In the genomic region with DNA sequence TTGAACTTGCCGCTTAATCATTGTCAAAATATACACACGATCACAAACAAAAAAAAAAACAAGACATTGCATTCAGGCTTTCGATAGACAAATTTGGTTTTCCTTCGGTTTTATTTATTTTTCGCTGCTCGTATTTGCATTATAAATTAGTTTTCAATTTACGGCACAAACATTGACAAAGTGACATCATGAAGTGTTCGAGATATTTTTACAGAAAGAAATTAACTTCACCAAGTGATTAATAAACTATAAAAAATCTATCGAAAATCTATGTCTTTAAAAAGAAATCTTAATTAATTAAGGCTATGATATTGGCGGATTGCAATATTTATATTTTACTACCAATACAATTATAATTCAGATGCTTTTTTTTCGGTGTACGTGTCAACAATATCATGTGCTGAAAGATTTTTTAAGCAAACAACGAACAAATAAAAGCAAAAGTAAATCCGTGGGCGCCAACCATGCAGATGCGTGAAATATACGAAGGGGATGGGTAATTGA, we compare ENCODE assay signal across 1 fruit fly cellular context.
TF ChIP-seq lines count a peak whose summit lies in the region.

No protein-coding gene starts in this region.

TF ChIP-seq in whole organism, embryonic, 481 proteins besides CTCF, POLR2A, EP300 and RAD21 (continued from another document and continues in another):
- no peak for TF ChIP-seq p53 (GFP tag; optimal IDR thresholded peaks at IDR 0.05; lab: Kevin White, UChicago)
- TF ChIP-seq CG13775 (GFP tag; optimal IDR thresholded peaks at IDR 0.05; lab: Kevin White, UChicago): no peak
- TF ChIP-seq CG15011 (GFP tag; optimal IDR thresholded peaks at IDR 0.05; lab: Kevin White, UChicago): peak; percentile 23
- TF ChIP-seq pan (optimal IDR thresholded peaks at IDR 0.05; lab: Kevin White, UChicago): no peak
- TF ChIP-seq pan (GFP tag; optimal IDR thresholded peaks at IDR 0.05 in 1 of 2, IDR thresholded peaks at IDR 0.05 in 1 of 2): peak in 1 of 2 experiments; percentile 62
- TF ChIP-seq Bteb2 (GFP tag; optimal IDR thresholded peaks at IDR 0.05; lab: Kevin White, UChicago): no peak
- no peak for TF ChIP-seq pb (GFP tag; optimal IDR thresholded peaks at IDR 0.05; lab: Kevin White, UChicago)
- peak; percentile 70 for TF ChIP-seq CG2875 (GFP tag; optimal IDR thresholded peaks at IDR 0.05; lab: Kevin White, UChicago)
- TF ChIP-seq sc (optimal IDR thresholded peaks at IDR 0.05; lab: Kevin White, UChicago): no peak
- TF ChIP-seq sc (GFP tag; optimal IDR thresholded peaks at IDR 0.05; lab: Kevin White, UChicago): peak; percentile 41
- TF ChIP-seq Meics (GFP tag; optimal IDR thresholded peaks at IDR 0.05; lab: Kevin White, UChicago): peak; percentile 74
- TF ChIP-seq D19B (GFP tag; optimal IDR thresholded peaks at IDR 0.05; lab: Kevin White, UChicago): no peak
- no peak for TF ChIP-seq Myb (GFP tag; optimal IDR thresholded peaks at IDR 0.05; lab: Kevin White, UChicago)
- no peak for TF ChIP-seq stwl (tag; optimal IDR thresholded peaks at IDR 0.05; lab: Kevin White, UChicago)
- TF ChIP-seq CG15696 (tag; optimal IDR thresholded peaks at IDR 0.05; lab: Kevin White, UChicago): peak; percentile 33
- TF ChIP-seq CG10274 (GFP tag; optimal IDR thresholded peaks at IDR 0.05; lab: Kevin White, UChicago): no peak
- no peak for TF ChIP-seq CG5245 (GFP tag; optimal IDR thresholded peaks at IDR 0.05; lab: Kevin White, UChicago)
- peak; percentile 37 for TF ChIP-seq CG12299 (tag; optimal IDR thresholded peaks at IDR 0.05; lab: Kevin White, UChicago)
- peak; percentile 52 for TF ChIP-seq nau (GFP tag; optimal IDR thresholded peaks at IDR 0.05; lab: Kevin White, UChicago)
- peak; percentile 36; the same call in 2 of the 3 replicates for TF ChIP-seq tgo (GFP tag; IDR thresholded peaks at IDR 0.05; lab: Robert Waterston, UW)
- peak; percentile 53 for TF ChIP-seq phol (tag; optimal IDR thresholded peaks at IDR 0.05; lab: Kevin White, UChicago)
- TF ChIP-seq prd (optimal IDR thresholded peaks at IDR 0.05; lab: Kevin White, UChicago): no peak
- TF ChIP-seq prd (GFP tag; IDR thresholded peaks at IDR 0.05; lab: Robert Waterston, UW): peak; percentile 52; the same call in 2 of the 3 replicates
- TF ChIP-seq Blimp-1 (GFP tag; optimal IDR thresholded peaks at IDR 0.05; lab: Kevin White, UChicago): peak; percentile 70
- no peak for TF ChIP-seq pzg (GFP tag; optimal IDR thresholded peaks at IDR 0.05; lab: Kevin White, UChicago)
- TF ChIP-seq CG11504 (tag; optimal IDR thresholded peaks at IDR 0.05; lab: Kevin White, UChicago): peak; percentile 75
- peak; percentile 24; the same call in 1 of the 3 replicates for TF ChIP-seq zfh1 (GFP tag; IDR thresholded peaks at IDR 0.05; lab: Robert Waterston, UW)
- TF ChIP-seq CG1233 (GFP tag; optimal IDR thresholded peaks at IDR 0.05; lab: Kevin White, UChicago): peak; percentile 0
- TF ChIP-seq CG17361 (GFP tag; IDR thresholded peaks at IDR 0.05; lab: Robert Waterston, UW): peak; percentile 81
- 0 out of 3 replicates have a peak, but pooled peaks have one; percentile 15 for TF ChIP-seq croc (GFP tag; conservative IDR thresholded peaks at IDR 0.05; lab: Robert Waterston, UW)
- no peak for TF ChIP-seq CG14965 (GFP tag; optimal IDR thresholded peaks at IDR 0.05; lab: Kevin White, UChicago; ENCODE audit: borderline replicate concordance)
- TF ChIP-seq lmd (GFP tag; IDR thresholded peaks at IDR 0.05; lab: Robert Waterston, UW): peak; percentile 44; the same call in 1 of the 2 replicates
- 0 out of 3 replicates have a peak, but pooled peaks have one; percentile 36 for TF ChIP-seq ci (GFP tag; IDR thresholded peaks at IDR 0.05; lab: Robert Waterston, UW)
- TF ChIP-seq CG16815 (GFP tag; optimal IDR thresholded peaks at IDR 0.05; lab: Kevin White, UChicago): no peak
- TF ChIP-seq Atf3 (GFP tag; optimal IDR thresholded peaks at IDR 0.05; lab: Kevin White, UChicago): no peak
- TF ChIP-seq CG17359 (tag; optimal IDR thresholded peaks at IDR 0.05; lab: Kevin White, UChicago): peak; percentile 57
- no peak for TF ChIP-seq Dip2 (GFP tag; IDR thresholded peaks at IDR 0.05; lab: Robert Waterston, UW)
- no peak for TF ChIP-seq NFAT (GFP tag; IDR thresholded peaks at IDR 0.05; lab: Robert Waterston, UW)
- peak; percentile 34 for TF ChIP-seq CG6765 (GFP tag; optimal IDR thresholded peaks at IDR 0.05; lab: Kevin White, UChicago)
- TF ChIP-seq btn (GFP tag; optimal IDR thresholded peaks at IDR 0.05; lab: Kevin White, UChicago): no peak
- peak; percentile 41 for TF ChIP-seq CG8924 (tag; optimal IDR thresholded peaks at IDR 0.05; lab: Kevin White, UChicago)
- no peak for TF ChIP-seq Spps (tag; optimal IDR thresholded peaks at IDR 0.05; lab: Kevin White, UChicago)
- TF ChIP-seq mam (GFP tag; optimal IDR thresholded peaks at IDR 0.05; lab: Kevin White, UChicago): peak; percentile 31
- peak; percentile 26 for TF ChIP-seq Max (GFP tag; optimal IDR thresholded peaks at IDR 0.05; lab: Kevin White, UChicago)
- peak; percentile 16 for TF ChIP-seq CG18476 (GFP tag; optimal IDR thresholded peaks at IDR 0.05; lab: Kevin White, UChicago)
- TF ChIP-seq nerfin-1 (tag; optimal IDR thresholded peaks at IDR 0.05; lab: Kevin White, UChicago): peak; percentile 45
- TF ChIP-seq ap (GFP tag; IDR thresholded peaks at IDR 0.05; lab: Robert Waterston, UW): 0 out of 2 replicates have a peak, but pooled peaks have one; percentile 25
- peak; percentile 27 for TF ChIP-seq CG9817 (tag; optimal IDR thresholded peaks at IDR 0.05; lab: Kevin White, UChicago)
- no peak for TF ChIP-seq tll (GFP tag; optimal IDR thresholded peaks at IDR 0.05; lab: Kevin White, UChicago)
- peak; percentile 53 for TF ChIP-seq CG12071 (GFP tag; optimal IDR thresholded peaks at IDR 0.05; lab: Kevin White, UChicago)
- TF ChIP-seq CG6689 (GFP tag; IDR thresholded peaks at IDR 0.05; lab: Robert Waterston, UW): 0 out of 2 replicates have a peak, but pooled peaks have one; percentile 26
- TF ChIP-seq CG15269 (tag; optimal IDR thresholded peaks at IDR 0.05; lab: Kevin White, UChicago): peak; percentile 46
- TF ChIP-seq grn (GFP tag; optimal IDR thresholded peaks at IDR 0.05; lab: Kevin White, UChicago): no peak
- TF ChIP-seq CG1603 (tag; optimal IDR thresholded peaks at IDR 0.05; lab: Kevin White, UChicago): peak; percentile 39
- no peak for TF ChIP-seq zf30C (GFP tag; optimal IDR thresholded peaks at IDR 0.05; lab: Kevin White, UChicago)
- peak; percentile 76 for TF ChIP-seq dmrt99B (tag; optimal IDR thresholded peaks at IDR 0.05; lab: Kevin White, UChicago)
- TF ChIP-seq al (GFP tag; IDR thresholded peaks at IDR 0.05; lab: Robert Waterston, UW): peak; percentile 30; the same call in 1 of the 2 replicates
- peak; percentile 32 for TF ChIP-seq CG2202 (tag; optimal IDR thresholded peaks at IDR 0.05; lab: Kevin White, UChicago)
- no peak for TF ChIP-seq Hsf (GFP tag; optimal IDR thresholded peaks at IDR 0.05; lab: Kevin White, UChicago)
- peak; percentile 70 for TF ChIP-seq Ptx1 (GFP tag; IDR thresholded peaks at IDR 0.05; lab: Robert Waterston, UW)
- 0 out of 3 replicates have a peak, but pooled peaks have one; percentile 11 for TF ChIP-seq CG11093 (GFP tag; IDR thresholded peaks at IDR 0.05; lab: Robert Waterston, UW)
- TF ChIP-seq exex (tag; optimal IDR thresholded peaks at IDR 0.05; lab: Kevin White, UChicago): peak; percentile 41
- TF ChIP-seq org-1 (GFP tag; optimal IDR thresholded peaks at IDR 0.05; lab: Kevin White, UChicago): peak; percentile 49
- TF ChIP-seq CG14441 (GFP tag; IDR thresholded peaks at IDR 0.05; lab: Robert Waterston, UW): peak; percentile 56
- no peak for TF ChIP-seq Elba2 (GFP tag; optimal IDR thresholded peaks at IDR 0.05; lab: Kevin White, UChicago)
- TF ChIP-seq CG3407 (GFP tag; optimal IDR thresholded peaks at IDR 0.05; lab: Kevin White, UChicago): peak; percentile 66
- TF ChIP-seq CG10654 (GFP tag; optimal IDR thresholded peaks at IDR 0.05; lab: Kevin White, UChicago): peak; percentile 43
- peak; percentile 55 for TF ChIP-seq caup (GFP tag; optimal IDR thresholded peaks at IDR 0.05; lab: Kevin White, UChicago; ENCODE audit: severe bottlenecking)
- TF ChIP-seq CG4328 (GFP tag; optimal IDR thresholded peaks at IDR 0.05; lab: Kevin White, UChicago): peak; percentile 46
- TF ChIP-seq CG32532 (GFP tag; IDR thresholded peaks at IDR 0.05; lab: Robert Waterston, UW): peak; percentile 31; the same call in 1 of the 2 replicates
- no peak for TF ChIP-seq Hey (tag; optimal IDR thresholded peaks at IDR 0.05; lab: Kevin White, UChicago)
- TF ChIP-seq nmo (GFP tag; optimal IDR thresholded peaks at IDR 0.05; lab: Kevin White, UChicago): peak; percentile 50
- TF ChIP-seq sd (tag; optimal IDR thresholded peaks at IDR 0.05; lab: Kevin White, UChicago): peak; percentile 4
- TF ChIP-seq CG3847 (GFP tag; IDR thresholded peaks at IDR 0.05; lab: Robert Waterston, UW): no peak
- TF ChIP-seq Abd-B (GFP tag; optimal IDR thresholded peaks at IDR 0.05; lab: Kevin White, UChicago): peak; percentile 53
- peak; percentile 53 for TF ChIP-seq salm (tag; optimal IDR thresholded peaks at IDR 0.05; lab: Kevin White, UChicago)
- TF ChIP-seq CG11696 (GFP tag; IDR thresholded peaks at IDR 0.05; lab: Robert Waterston, UW): peak; percentile 68
- TF ChIP-seq vvl (GFP tag; IDR thresholded peaks at IDR 0.05; lab: Robert Waterston, UW): peak; percentile 68
- peak; percentile 42; the same call in 1 of the 2 replicates for TF ChIP-seq Ada2b (GFP tag; IDR thresholded peaks at IDR 0.05; lab: Robert Waterston, UW)
- no peak for TF ChIP-seq Usf (GFP tag; optimal IDR thresholded peaks at IDR 0.05; lab: Kevin White, UChicago)
- peak; percentile 48 for TF ChIP-seq bcd (GFP tag; optimal IDR thresholded peaks at IDR 0.05; lab: Kevin White, UChicago)
- no peak for TF ChIP-seq Ssrp (tag; optimal IDR thresholded peaks at IDR 0.05; lab: Kevin White, UChicago)
- TF ChIP-seq Dip3 (GFP tag; optimal IDR thresholded peaks at IDR 0.05; lab: Kevin White, UChicago): no peak
- TF ChIP-seq CG7357 (GFP tag; IDR thresholded peaks at IDR 0.05; lab: Robert Waterston, UW): 0 out of 3 replicates have a peak, but pooled peaks have one; percentile 25
- peak in 1 of 2 experiments; percentile 27 for TF ChIP-seq bsh (GFP tag; optimal IDR thresholded peaks at IDR 0.05; lab: Kevin White, UChicago)
- peak; percentile 30 for TF ChIP-seq CG17385 (GFP tag; optimal IDR thresholded peaks at IDR 0.05; lab: Kevin White, UChicago)
- peak; percentile 3 for TF ChIP-seq Sry-β (GFP tag; optimal IDR thresholded peaks at IDR 0.05; lab: Kevin White, UChicago)
- TF ChIP-seq Asciz (GFP tag; optimal IDR thresholded peaks at IDR 0.05; lab: Kevin White, UChicago): peak; percentile 75
- TF ChIP-seq CG14710 (tag; optimal IDR thresholded peaks at IDR 0.05; lab: Kevin White, UChicago): peak; percentile 25
- TF ChIP-seq HHEX (GFP tag; optimal IDR thresholded peaks at IDR 0.05; lab: Kevin White, UChicago): peak; percentile 69
- TF ChIP-seq sr (GFP tag; IDR thresholded peaks at IDR 0.05; lab: Robert Waterston, UW): peak; percentile 51; the same call in 2 of the 3 replicates
- no peak for TF ChIP-seq CG6791 (GFP tag; IDR thresholded peaks at IDR 0.05; lab: Robert Waterston, UW; ENCODE audit: partially characterized antibody)
- no peak for TF ChIP-seq zen (tag; optimal IDR thresholded peaks at IDR 0.05; lab: Kevin White, UChicago)
- peak; percentile 73 for TF ChIP-seq gem (tag; optimal IDR thresholded peaks at IDR 0.05; lab: Kevin White, UChicago)
- 0 out of 3 replicates have a peak, but pooled peaks have one; percentile 54 for TF ChIP-seq C15 (GFP tag; IDR thresholded peaks at IDR 0.05; lab: Robert Waterston, UW)
- peak; percentile 6 for TF ChIP-seq CG8388 (GFP tag; optimal IDR thresholded peaks at IDR 0.05; lab: Kevin White, UChicago)
- TF ChIP-seq ase (GFP tag; IDR thresholded peaks at IDR 0.05; lab: Robert Waterston, UW): 0 out of 3 replicates have a peak, but pooled peaks have one; percentile 46
- TF ChIP-seq CG33557 (GFP tag; optimal IDR thresholded peaks at IDR 0.05; lab: Kevin White, UChicago): peak; percentile 22
- TF ChIP-seq B-H2 (GFP tag; optimal IDR thresholded peaks at IDR 0.05; lab: Kevin White, UChicago): no peak
- TF ChIP-seq CG9727 (GFP tag; optimal IDR thresholded peaks at IDR 0.05; lab: Kevin White, UChicago): peak; percentile 69
- TF ChIP-seq Trl (optimal IDR thresholded peaks at IDR 0.05; lab: Kevin White, UChicago): no peak
- peak; percentile 37 for TF ChIP-seq Trl (GFP tag; optimal IDR thresholded peaks at IDR 0.05; lab: Kevin White, UChicago)
- TF ChIP-seq cas (GFP tag; IDR thresholded peaks at IDR 0.05; lab: Robert Waterston, UW): no peak
- peak; percentile 29 for TF ChIP-seq dmrt11E (tag; optimal IDR thresholded peaks at IDR 0.05; lab: Kevin White, UChicago)
- no peak for TF ChIP-seq CG1529 (GFP tag; optimal IDR thresholded peaks at IDR 0.05; lab: Kevin White, UChicago)
- no peak for TF ChIP-seq CG7271 (tag; optimal IDR thresholded peaks at IDR 0.05; lab: Kevin White, UChicago)
- peak; percentile 37 for TF ChIP-seq Fer2 (tag; optimal IDR thresholded peaks at IDR 0.05; lab: Kevin White, UChicago)
- TF ChIP-seq CG30403 (GFP tag; optimal IDR thresholded peaks at IDR 0.05; lab: Kevin White, UChicago): peak; percentile 50
- peak; percentile 32 for TF ChIP-seq CG12391 (tag; optimal IDR thresholded peaks at IDR 0.05; lab: Kevin White, UChicago)
- peak; percentile 9 for TF ChIP-seq sima (GFP tag; optimal IDR thresholded peaks at IDR 0.05; lab: Kevin White, UChicago)
- peak in 1 of 3 experiments; percentile 6 for TF ChIP-seq lola (GFP tag; optimal IDR thresholded peaks at IDR 0.05; lab: Kevin White, UChicago)
- no peak for TF ChIP-seq z (GFP tag; IDR thresholded peaks at IDR 0.05; lab: Robert Waterston, UW)
- TF ChIP-seq pum (GFP tag; optimal IDR thresholded peaks at IDR 0.05; lab: Kevin White, UChicago): no peak
- peak; percentile 60 for TF ChIP-seq fd96Cb (tag; optimal IDR thresholded peaks at IDR 0.05; lab: Kevin White, UChicago)
- peak; percentile 40 for TF ChIP-seq CG2712 (tag; optimal IDR thresholded peaks at IDR 0.05; lab: Kevin White, UChicago)
- no peak for TF ChIP-seq CG2116 (GFP tag; optimal IDR thresholded peaks at IDR 0.05; lab: Kevin White, UChicago)
- no peak for TF ChIP-seq CG12942 (GFP tag; optimal IDR thresholded peaks at IDR 0.05; lab: Kevin White, UChicago)
- no peak for TF ChIP-seq Doc2 (GFP tag; IDR thresholded peaks at IDR 0.05; lab: Robert Waterston, UW)
- no peak for TF ChIP-seq CG7786 (GFP tag; optimal IDR thresholded peaks at IDR 0.05; lab: Kevin White, UChicago)
- peak; percentile 14 for TF ChIP-seq tin (GFP tag; optimal IDR thresholded peaks at IDR 0.05; lab: Kevin White, UChicago)
- no peak for TF ChIP-seq Kr (GFP tag; optimal IDR thresholded peaks at IDR 0.05; lab: Kevin White, UChicago)
- TF ChIP-seq CG12104 (GFP tag; optimal IDR thresholded peaks at IDR 0.05; lab: Kevin White, UChicago): peak; percentile 37
- peak; percentile 86 for TF ChIP-seq CG2678 (tag; optimal IDR thresholded peaks at IDR 0.05; lab: Kevin White, UChicago)
- peak; percentile 85 for TF ChIP-seq sens (GFP tag; lab: Kevin White, UChicago)
